Fruit fly (Drosophila melanogaster): Measurements from ENCODE around the gene IntS12.
A peak's percentile ranks its signal among the peaks of the same experiment; 100 is the strongest.

Gene IntS12

DNA sequence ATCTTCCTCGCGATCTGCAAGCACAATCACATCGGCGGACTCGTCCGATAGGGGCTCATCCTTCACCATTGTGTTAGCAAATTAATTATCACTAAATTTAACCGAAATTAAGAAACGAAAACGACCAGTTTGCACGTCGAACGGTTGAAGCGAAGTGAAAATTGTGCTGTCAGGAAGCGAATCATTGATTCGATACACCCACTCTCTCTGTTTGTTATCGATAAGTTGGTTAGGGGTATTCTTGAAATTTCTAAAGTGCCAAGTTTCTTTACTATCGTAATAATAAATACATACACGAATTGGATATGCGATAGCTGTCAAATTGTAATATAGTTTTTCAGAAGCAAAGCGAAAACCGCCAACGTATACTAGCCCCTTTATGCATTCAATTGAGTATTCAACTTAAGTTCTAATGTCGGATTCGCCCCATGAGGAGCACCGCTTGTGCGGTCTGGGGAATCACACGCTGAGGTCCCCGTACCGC is 12.4 kb downstream of the IntS12 start, which contains the start of gene Rb97D:
TSS of gene Rb97D (minus strand) at position 199 of the 484 bp plus-strand sequence.
- TF ChIP-seq bab1 (GFP tag; optimal IDR thresholded peaks at IDR 0.05) = peak; percentile 75
- peak; percentile 49 for TF ChIP-seq pad (GFP tag; optimal IDR thresholded peaks at IDR 0.05)
- no peak for TF ChIP-seq cnc (optimal IDR thresholded peaks at IDR 0.05)
- TF ChIP-seq tj (GFP tag; optimal IDR thresholded peaks at IDR 0.05) = peak; percentile 42
- TF ChIP-seq CG14711 (tag; optimal IDR thresholded peaks at IDR 0.05) = peak; percentile 36
- no peak for TF ChIP-seq CG5204 (GFP tag; optimal IDR thresholded peaks at IDR 0.05)
- TF ChIP-seq Mnt (GFP tag; optimal IDR thresholded peaks at IDR 0.05) = peak; percentile 61
- peak; percentile 55 for TF ChIP-seq CG12768 (GFP tag; optimal IDR thresholded peaks at IDR 0.05)
- TF ChIP-seq ovo (GFP tag; optimal IDR thresholded peaks at IDR 0.05) = no peak
- peak; percentile 65 for TF ChIP-seq CG1620 (GFP tag; optimal IDR thresholded peaks at IDR 0.05)
- TF ChIP-seq Crg-1 (GFP tag; optimal IDR thresholded peaks at IDR 0.05) = peak; percentile 45
- peak; percentile 72 for TF ChIP-seq CG7045 (GFP tag; optimal IDR thresholded peaks at IDR 0.05)
- peak; percentile 63 for TF ChIP-seq CG33017 (tag; optimal IDR thresholded peaks at IDR 0.05)
- TF ChIP-seq Clk (GFP tag; optimal IDR thresholded peaks at IDR 0.05) = peak; percentile 55
- no peak for TF ChIP-seq kay (GFP tag; ENCODE audit: borderline replicate concordance)
- peak; percentile 84 for TF ChIP-seq toe (GFP tag; optimal IDR thresholded peaks at IDR 0.05)
- TF ChIP-seq CG7101 (tag; optimal IDR thresholded peaks at IDR 0.05) = peak; percentile 71
- TF ChIP-seq Hr96 (GFP tag; optimal IDR thresholded peaks at IDR 0.05) = peak; percentile 77
- peak; percentile 69 for TF ChIP-seq CG11617 (GFP tag; optimal IDR thresholded peaks at IDR 0.05)
- no peak for TF ChIP-seq cic (GFP tag; optimal IDR thresholded peaks at IDR 0.05)

DNA sequence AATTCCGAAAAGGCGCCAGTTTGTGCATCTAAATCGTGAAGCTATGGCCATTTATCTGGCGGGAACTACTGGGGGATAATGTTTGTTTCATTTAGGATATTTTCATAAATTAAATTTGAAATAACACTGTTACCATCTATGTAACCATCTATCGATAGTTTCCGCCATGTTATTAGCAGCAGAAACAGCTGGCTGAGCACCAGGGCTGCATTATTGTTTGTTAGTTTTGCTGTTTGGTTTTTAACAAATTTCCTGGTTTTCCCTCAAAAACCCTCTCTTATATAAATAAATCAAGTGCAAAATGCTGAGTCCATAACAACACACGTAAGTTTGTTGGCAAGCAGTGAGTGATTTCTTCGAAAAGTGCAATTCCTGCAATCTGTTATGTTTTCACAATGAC is 13.3 kb downstream of the IntS12 start, which contains the start of gene CG5500:
TSS of gene CG5500 (plus strand) at position 199 of the 400 bp plus-strand sequence.
- TF ChIP-seq CG11617 (GFP tag; optimal IDR thresholded peaks at IDR 0.05) (no peak), tj (GFP tag; optimal IDR thresholded peaks at IDR 0.05) (no peak), Crg-1 (GFP tag; optimal IDR thresholded peaks at IDR 0.05) (peak; percentile 36), kay (GFP tag; ENCODE audit: borderline replicate concordance) (peak; percentile 79), bab1 (GFP tag; optimal IDR thresholded peaks at IDR 0.05) (peak; percentile 29), cnc (optimal IDR thresholded peaks at IDR 0.05) (no peak), Hr96 (GFP tag; optimal IDR thresholded peaks at IDR 0.05) (no peak), Clk (GFP tag; optimal IDR thresholded peaks at IDR 0.05) (no peak), CG5204 (GFP tag; optimal IDR thresholded peaks at IDR 0.05) (no peak), CG12768 (GFP tag; optimal IDR thresholded peaks at IDR 0.05) (no peak), toe (GFP tag; optimal IDR thresholded peaks at IDR 0.05) (peak; percentile 38), ovo (GFP tag; optimal IDR thresholded peaks at IDR 0.05) (no peak), CG1620 (GFP tag; optimal IDR thresholded peaks at IDR 0.05) (no peak), pad (GFP tag; optimal IDR thresholded peaks at IDR 0.05) (no peak), CG14711 (tag; optimal IDR thresholded peaks at IDR 0.05) (no peak), CG7045 (GFP tag; optimal IDR thresholded peaks at IDR 0.05) (no peak), CG7101 (tag; optimal IDR thresholded peaks at IDR 0.05) (peak; percentile 17), CG33017 (tag; optimal IDR thresholded peaks at IDR 0.05) (no peak), cic (GFP tag; optimal IDR thresholded peaks at IDR 0.05) (peak; percentile 30), Mnt (GFP tag; optimal IDR thresholded peaks at IDR 0.05) (peak; percentile 7)

DNA sequence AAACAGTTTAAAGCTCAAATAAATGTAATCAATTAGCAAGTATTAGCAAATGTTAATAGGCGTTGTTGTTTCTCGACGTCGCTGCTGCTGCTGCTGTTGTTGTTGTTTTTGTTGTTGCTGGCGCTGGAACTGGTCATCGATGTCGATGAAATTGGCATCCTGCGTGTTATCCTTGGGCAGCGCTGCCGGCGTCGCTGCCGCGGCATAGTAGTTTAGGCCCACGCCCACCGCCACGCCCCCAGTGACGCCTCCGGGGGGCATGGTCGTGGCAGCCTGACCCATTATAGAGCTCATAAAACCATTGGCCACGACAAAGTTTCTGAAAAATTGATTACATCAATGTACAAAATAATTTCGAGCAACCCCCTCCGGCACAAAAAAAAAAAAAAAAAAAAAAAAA is 13.7 kb downstream of the IntS12 start:
- TF ChIP-seq Mnt (GFP tag; optimal IDR thresholded peaks at IDR 0.05) (no peak), CG11617 (GFP tag; optimal IDR thresholded peaks at IDR 0.05) (no peak), tj (GFP tag; optimal IDR thresholded peaks at IDR 0.05) (no peak), pad (GFP tag; optimal IDR thresholded peaks at IDR 0.05) (no peak), cic (GFP tag; optimal IDR thresholded peaks at IDR 0.05) (no peak), Clk (GFP tag; optimal IDR thresholded peaks at IDR 0.05) (no peak), bab1 (GFP tag; optimal IDR thresholded peaks at IDR 0.05) (no peak), cnc (optimal IDR thresholded peaks at IDR 0.05) (no peak), kay (GFP tag; ENCODE audit: borderline replicate concordance) (no peak), CG5204 (GFP tag; optimal IDR thresholded peaks at IDR 0.05) (no peak), CG7045 (GFP tag; optimal IDR thresholded peaks at IDR 0.05) (no peak), Hr96 (GFP tag; optimal IDR thresholded peaks at IDR 0.05) (no peak), CG12768 (GFP tag; optimal IDR thresholded peaks at IDR 0.05) (no peak), CG14711 (tag; optimal IDR thresholded peaks at IDR 0.05) (no peak)

DNA sequence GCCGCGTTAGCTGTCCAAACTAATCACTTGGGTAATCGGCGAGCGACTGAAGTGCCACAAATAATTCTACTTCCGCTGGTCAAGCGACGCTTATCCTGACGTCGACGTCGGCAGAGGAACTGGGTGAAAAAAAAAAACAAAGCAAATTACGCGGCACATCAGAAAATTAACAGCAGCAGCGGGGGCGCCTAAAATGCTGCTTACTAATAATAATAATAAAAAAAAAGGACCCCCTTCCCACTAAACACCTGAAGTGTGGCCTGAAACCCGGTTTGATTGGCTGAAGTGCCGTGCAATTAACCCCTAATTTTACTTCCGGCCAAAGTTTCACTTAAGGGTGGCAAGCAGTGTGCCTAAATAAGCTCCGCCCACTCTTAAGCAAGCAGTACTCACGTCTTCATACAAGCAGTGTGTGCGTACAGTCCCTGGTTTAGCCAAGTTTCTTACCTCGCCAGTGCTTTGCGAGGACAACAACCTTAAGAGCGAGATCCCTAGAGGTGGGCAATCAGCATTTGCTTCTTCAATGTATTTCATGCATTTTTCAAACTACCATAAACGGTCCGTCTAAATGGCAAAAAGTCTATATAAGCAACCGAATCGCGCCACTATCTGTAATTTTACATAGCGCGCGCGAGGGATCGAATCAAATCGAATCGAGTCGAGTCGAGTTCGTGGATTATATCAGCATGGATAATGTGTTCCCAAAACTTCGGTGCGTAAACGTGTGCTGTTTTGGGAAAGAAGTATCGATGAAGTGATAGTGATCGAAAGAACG is 18.1 kb downstream of the IntS12 start, which contains the start of the genes ro and T48:
TSS of gene ro (minus strand) at position 51 of the 775 bp plus-strand sequence.
TSS of gene T48 (plus strand) at position 614 of the 775 bp plus-strand sequence.
- TF ChIP-seq toe (GFP tag; optimal IDR thresholded peaks at IDR 0.05) = peak; percentile 13
- TF ChIP-seq kay (GFP tag; ENCODE audit: borderline replicate concordance) = no peak
- TF ChIP-seq CG14711 (tag; optimal IDR thresholded peaks at IDR 0.05) = no peak
- peak; percentile 38 for TF ChIP-seq Hr96 (GFP tag; optimal IDR thresholded peaks at IDR 0.05)
- no peak for TF ChIP-seq CG5204 (GFP tag; optimal IDR thresholded peaks at IDR 0.05)
- no peak for TF ChIP-seq Clk (GFP tag; optimal IDR thresholded peaks at IDR 0.05)
- no peak for TF ChIP-seq CG7045 (GFP tag; optimal IDR thresholded peaks at IDR 0.05)
- peak; percentile 22 for TF ChIP-seq Crg-1 (GFP tag; optimal IDR thresholded peaks at IDR 0.05)
- peak; percentile 45 for TF ChIP-seq CG7101 (tag; optimal IDR thresholded peaks at IDR 0.05)
- TF ChIP-seq ovo (GFP tag; optimal IDR thresholded peaks at IDR 0.05) = no peak
- peak; percentile 29 for TF ChIP-seq tj (GFP tag; optimal IDR thresholded peaks at IDR 0.05)
- TF ChIP-seq Mnt (GFP tag; optimal IDR thresholded peaks at IDR 0.05) = peak; percentile 21
- peak; percentile 77 for TF ChIP-seq bab1 (GFP tag; optimal IDR thresholded peaks at IDR 0.05)
- no peak for TF ChIP-seq cnc (optimal IDR thresholded peaks at IDR 0.05)
- TF ChIP-seq CG12768 (GFP tag; optimal IDR thresholded peaks at IDR 0.05) = no peak
- TF ChIP-seq CG1620 (GFP tag; optimal IDR thresholded peaks at IDR 0.05) = peak; percentile 29
- peak; percentile 36 for TF ChIP-seq cic (GFP tag; optimal IDR thresholded peaks at IDR 0.05)
- TF ChIP-seq CG33017 (tag; optimal IDR thresholded peaks at IDR 0.05) = no peak
- peak; percentile 31 for TF ChIP-seq CG11617 (GFP tag; optimal IDR thresholded peaks at IDR 0.05)
- TF ChIP-seq pad (GFP tag; optimal IDR thresholded peaks at IDR 0.05) = peak; percentile 56
